Fruit fly (Drosophila melanogaster) whole organism, embryonic: ENCODE results near the gene Cep135.

Source experiments
- Abd-B ChIP-seq: fragments of 200-800 bp; sonication (Bioruptor generic); optimal IDR thresholded peaks from 2 replicates; lab custom pipeline; 2018; ENCODE audit warnings: missing biosample characterization, mild to moderate bottlenecking, missing genetic modification characterization, moderate library complexity
- Aef1 ChIP-seq: fragments of 200-800 bp; sonication (Bioruptor generic); IDR thresholded peaks from 3 replicates; pipeline ENCODE4 v1.3.6; 2022; ENCODE audit warnings: missing biosample characterization, missing genetic modification characterization
- C15 ChIP-seq: fragments of 200-800 bp; sonication (Bioruptor generic); IDR thresholded peaks from 3 replicates; pipeline ENCODE4 v1.3.6; 2022; ENCODE audit warnings: missing biosample characterization, missing genetic modification characterization
- CG10959 ChIP-seq: fragments of 200-800 bp; sonication (Bioruptor generic); IDR thresholded peaks from 2 replicates; pipeline ENCODE4 v1.3.6; 2022; ENCODE audit warnings: missing biosample characterization, missing genetic modification characterization
- CG10979 ChIP-seq: fragments of 200-800 bp; sonication (Bioruptor generic); optimal IDR thresholded peaks from 2 replicates; lab custom pipeline; 2018; ENCODE audit warnings: missing biosample characterization, mild to moderate bottlenecking, missing genetic modification characterization, moderate library complexity
- CG12299 ChIP-seq: fragments of 200-800 bp; sonication (Bioruptor generic); optimal IDR thresholded peaks from 2 replicates; lab custom pipeline; 2018; ENCODE audit warnings: missing biosample characterization, mild to moderate bottlenecking, missing genetic modification characterization
- CG1233 ChIP-seq: fragments of 200-800 bp; sonication (Bioruptor generic); optimal IDR thresholded peaks from 4 replicates; lab custom pipeline; 2018; ENCODE audit warnings: missing biosample characterization, mild to moderate bottlenecking, missing genetic modification characterization
- CG12391 ChIP-seq: fragments of 200-800 bp; sonication (Bioruptor generic); optimal IDR thresholded peaks from 3 replicates; lab custom pipeline; 2018; ENCODE audit warnings: missing biosample characterization, mild to moderate bottlenecking, missing genetic modification characterization, moderate library complexity
- CG13424 ChIP-seq: fragments of 200-800 bp; sonication (Bioruptor generic); optimal IDR thresholded peaks from 2 replicates; lab custom pipeline; 2019; ENCODE audit warnings: missing biosample characterization, mild to moderate bottlenecking, missing genetic modification characterization, moderate library complexity
- CG15479 ChIP-seq: fragments of 200-800 bp; sonication (Bioruptor generic); optimal IDR thresholded peaks from 3 replicates; lab custom pipeline; 2019; ENCODE audit warnings: missing biosample characterization, mild to moderate bottlenecking, missing genetic modification characterization, moderate library complexity
- CG1602 ChIP-seq: fragments of 200-800 bp; sonication (Bioruptor generic); optimal IDR thresholded peaks from 3 replicates; lab custom pipeline; 2016; ENCODE audit warnings: missing biosample characterization, missing genetic modification characterization
- CG16815 ChIP-seq: fragments of 200-800 bp; sonication (Bioruptor generic); optimal IDR thresholded peaks from 3 replicates; lab custom pipeline; 2017; ENCODE audit warnings: missing biosample characterization, mild to moderate bottlenecking, missing genetic modification characterization
- CG18262 ChIP-seq: fragments of 200-800 bp; optimal IDR thresholded peaks from 3 replicates; lab custom pipeline; 2019; ENCODE audit warnings: missing biosample characterization, mild to moderate bottlenecking, missing genetic modification characterization, moderate library complexity
- CG2202 ChIP-seq: fragments of 200-800 bp; sonication (Bioruptor generic); optimal IDR thresholded peaks from 2 replicates; lab custom pipeline; 2018; ENCODE audit warnings: missing biosample characterization, mild to moderate bottlenecking, missing genetic modification characterization
- CG30431 ChIP-seq: fragments of 200-800 bp; sonication (Bioruptor generic); optimal IDR thresholded peaks from 2 replicates; lab custom pipeline; 2017; ENCODE audit warnings: missing biosample characterization, missing genetic modification characterization
- CG31441 ChIP-seq: fragments of 200-800 bp; sonication (Bioruptor generic); IDR thresholded peaks from 2 replicates; pipeline ENCODE4 v1.3.6; 2022; ENCODE audit warnings: missing biosample characterization, missing genetic modification characterization
- CG4424 ChIP-seq: fragments of 200-800 bp; sonication (Bioruptor generic); optimal IDR thresholded peaks from 3 replicates; lab custom pipeline; 2016; ENCODE audit warnings: missing biosample characterization, missing genetic modification characterization
- CG5180 ChIP-seq: fragments of 200-800 bp; sonication (Bioruptor generic); optimal IDR thresholded peaks from 3 replicates; lab custom pipeline; 2017; ENCODE audit warnings: missing biosample characterization, missing genetic modification characterization, mild to moderate bottlenecking, moderate library complexity, missing genetic modification reagents
- CG5245 ChIP-seq: fragments of 200-800 bp; sonication (Bioruptor generic); optimal IDR thresholded peaks from 3 replicates; lab custom pipeline; 2016; ENCODE audit warnings: missing biosample characterization, missing genetic modification characterization
- CG6654 ChIP-seq: fragments of 200-800 bp; sonication (Bioruptor generic); optimal IDR thresholded peaks from 2 replicates; lab custom pipeline; 2017; ENCODE audit warnings: missing biosample characterization, mild to moderate bottlenecking, missing genetic modification characterization
- CG6765 ChIP-seq: fragments of 200-800 bp; sonication (Bioruptor generic); optimal IDR thresholded peaks from 3 replicates; lab custom pipeline; 2017; ENCODE audit warnings: missing biosample characterization, mild to moderate bottlenecking, missing genetic modification characterization
- CG8290 ChIP-seq, 3 experiments: fragments of 200-800 bp; sonication (Bioruptor generic); optimal IDR thresholded peaks; 2 replicates each; lab custom pipeline; 2016 to 2019; ENCODE audit warnings: missing biosample characterization in 3 of 3, missing genetic modification characterization in 3 of 3, mild to moderate bottlenecking in 2 of 3, moderate library complexity in 1 of 3
- CG8359 ChIP-seq: fragments of 200-800 bp; sonication (Bioruptor generic); optimal IDR thresholded peaks from 2 replicates; lab custom pipeline; 2017; ENCODE audit warnings: missing biosample characterization, mild to moderate bottlenecking, missing genetic modification characterization, borderline replicate concordance
- CG9215 ChIP-seq: fragments of 200-800 bp; sonication (Bioruptor generic); IDR thresholded peaks from 2 replicates; pipeline ENCODE4 v1.3.6; 2022; ENCODE audit warnings: missing biosample characterization, missing genetic modification characterization
- Chrac-16 ChIP-seq: fragments of 200-800 bp; sonication (Bioruptor generic); optimal IDR thresholded peaks from 3 replicates; lab custom pipeline; 2016; ENCODE audit warnings: missing biosample characterization, missing genetic modification characterization
- Doc3 ChIP-seq: fragments of 200-800 bp; sonication (Bioruptor generic); IDR thresholded peaks from 3 replicates; pipeline ENCODE4 v1.3.6; 2022; ENCODE audit warnings: missing biosample characterization, missing genetic modification characterization; ENCODE audit not compliant: partially characterized antibody
- Drgx ChIP-seq: fragments of 200-800 bp; sonication (Bioruptor generic); IDR thresholded peaks from 2 replicates; pipeline ENCODE4 v1.3.6; 2022; ENCODE audit warnings: missing biosample characterization, missing genetic modification characterization
- HLH3B ChIP-seq: fragments of 200-800 bp; sonication (Bioruptor generic); IDR thresholded peaks from 2 replicates; pipeline ENCODE4 v1.3.6; 2022; ENCODE audit warnings: missing biosample characterization, missing genetic modification characterization
- Hand ChIP-seq: fragments of 200-800 bp; sonication (Bioruptor generic); optimal IDR thresholded peaks from 2 replicates; lab custom pipeline; 2017; ENCODE audit warnings: mild to moderate bottlenecking, missing biosample characterization, missing genetic modification reagents, missing genetic modification characterization
- Hey ChIP-seq: fragments of 200-800 bp; sonication (Bioruptor generic); optimal IDR thresholded peaks from 3 replicates; lab custom pipeline; 2018; ENCODE audit warnings: missing biosample characterization, mild to moderate bottlenecking, missing genetic modification characterization
- Nf-YB ChIP-seq: fragments of 200-800 bp; sonication (Bioruptor generic); optimal IDR thresholded peaks from 3 replicates; lab custom pipeline; 2019; ENCODE audit warnings: missing biosample characterization, mild to moderate bottlenecking, missing genetic modification characterization, moderate library complexity
- Oli ChIP-seq: fragments of 200-800 bp; sonication (Bioruptor generic); optimal IDR thresholded peaks from 2 replicates; lab custom pipeline; 2018; ENCODE audit warnings: missing biosample characterization, mild to moderate bottlenecking, missing genetic modification characterization, moderate library complexity
- PHDP ChIP-seq: fragments of 200-800 bp; sonication (Bioruptor generic); optimal IDR thresholded peaks from 3 replicates; lab custom pipeline; 2018; ENCODE audit warnings: missing biosample characterization, mild to moderate bottlenecking, missing genetic modification characterization, moderate library complexity
- Xbp1 ChIP-seq: fragments of 200-800 bp; sonication (Bioruptor generic); optimal IDR thresholded peaks from 3 replicates; lab custom pipeline; 2016; ENCODE audit warnings: missing biosample characterization, mild to moderate bottlenecking, missing genetic modification characterization
- bbx ChIP-seq: fragments of 200-800 bp; sonication (Bioruptor generic); IDR thresholded peaks from 2 replicates; pipeline ENCODE4 v1.3.6; 2022; ENCODE audit warnings: missing biosample characterization, missing genetic modification characterization; ENCODE audit not compliant: partially characterized antibody
- bcd ChIP-seq: fragments of 200-800 bp; sonication (Bioruptor generic); optimal IDR thresholded peaks from 2 replicates; lab custom pipeline; 2017; ENCODE audit warnings: missing biosample characterization, mild to moderate bottlenecking, missing genetic modification characterization
- fd96Cb ChIP-seq: fragments of 200-800 bp; sonication (Bioruptor generic); optimal IDR thresholded peaks from 2 replicates; lab custom pipeline; 2018; ENCODE audit warnings: missing biosample characterization, mild to moderate bottlenecking, missing genetic modification characterization, moderate library complexity
- gsb-n ChIP-seq: fragments of 200-800 bp; sonication (Bioruptor generic); optimal IDR thresholded peaks from 3 replicates; lab custom pipeline; 2018; ENCODE audit warnings: missing biosample characterization, mild to moderate bottlenecking, missing genetic modification characterization
- nmo ChIP-seq: fragments of 200-800 bp; sonication (Bioruptor generic); optimal IDR thresholded peaks from 2 replicates; lab custom pipeline; 2018; ENCODE audit warnings: missing biosample characterization, mild to moderate bottlenecking, missing genetic modification characterization, moderate library complexity
- org-1 ChIP-seq: fragments of 200-800 bp; sonication (Bioruptor generic); optimal IDR thresholded peaks from 2 replicates; lab custom pipeline; 2017; ENCODE audit warnings: missing biosample characterization, missing genetic modification characterization
- prd ChIP-seq, 3 experiments: fragments of >200 bp in 2 of 3; fragments of 200-800 bp in 1 of 3; sonication (Bioruptor generic) in 1 of 3; optimal IDR thresholded peaks in 2 of 3; IDR thresholded peaks in 1 of 3; 2 replicates in 2 of 3; 3 replicates in 1 of 3; pipeline versions ENCODE4 v1.3.6 to Lab custom; 2017 to 2022; ENCODE audit warnings: missing biosample characterization in 1 of 3, missing genetic modification characterization in 1 of 3
- row ChIP-seq: fragments of 200-800 bp; sonication (Bioruptor generic); IDR thresholded peaks from 3 replicates; pipeline ENCODE4 v1.3.6; 2022; ENCODE audit warnings: missing biosample characterization, missing genetic modification characterization
- sisA ChIP-seq: fragments of 200-800 bp; sonication (Bioruptor generic); IDR thresholded peaks from 2 replicates; pipeline ENCODE4 v1.3.6; 2022; ENCODE audit warnings: missing biosample characterization, missing genetic modification characterization
- ssp ChIP-seq: fragments of 200-800 bp; sonication (Bioruptor generic); IDR thresholded peaks from 2 replicates; pipeline ENCODE4 v1.3.6; 2022; ENCODE audit warnings: missing biosample characterization, missing genetic modification characterization
- trh ChIP-seq: fragments of 200-800 bp; sonication (Bioruptor generic); optimal IDR thresholded peaks from 2 replicates; lab custom pipeline; 2016; ENCODE audit warnings: missing biosample characterization, missing genetic modification characterization
- twi ChIP-seq: fragments of 200-800 bp; optimal IDR thresholded peaks from 2 replicates; lab custom pipeline; 2019; ENCODE audit warnings: missing biosample characterization, mild to moderate bottlenecking, missing genetic modification characterization, moderate library complexity
- wor ChIP-seq: fragments of 200-800 bp; sonication (Bioruptor generic); IDR thresholded peaks from 2 replicates; pipeline ENCODE4 v1.3.6; 2022; ENCODE audit warnings: missing biosample characterization, missing genetic modification characterization
- zf30C ChIP-seq: fragments of 200-800 bp; sonication (Bioruptor generic); optimal IDR thresholded peaks from 3 replicates; lab custom pipeline; 2018; ENCODE audit warnings: missing biosample characterization, mild to moderate bottlenecking, missing genetic modification characterization

Cep135 gene

DNA sequence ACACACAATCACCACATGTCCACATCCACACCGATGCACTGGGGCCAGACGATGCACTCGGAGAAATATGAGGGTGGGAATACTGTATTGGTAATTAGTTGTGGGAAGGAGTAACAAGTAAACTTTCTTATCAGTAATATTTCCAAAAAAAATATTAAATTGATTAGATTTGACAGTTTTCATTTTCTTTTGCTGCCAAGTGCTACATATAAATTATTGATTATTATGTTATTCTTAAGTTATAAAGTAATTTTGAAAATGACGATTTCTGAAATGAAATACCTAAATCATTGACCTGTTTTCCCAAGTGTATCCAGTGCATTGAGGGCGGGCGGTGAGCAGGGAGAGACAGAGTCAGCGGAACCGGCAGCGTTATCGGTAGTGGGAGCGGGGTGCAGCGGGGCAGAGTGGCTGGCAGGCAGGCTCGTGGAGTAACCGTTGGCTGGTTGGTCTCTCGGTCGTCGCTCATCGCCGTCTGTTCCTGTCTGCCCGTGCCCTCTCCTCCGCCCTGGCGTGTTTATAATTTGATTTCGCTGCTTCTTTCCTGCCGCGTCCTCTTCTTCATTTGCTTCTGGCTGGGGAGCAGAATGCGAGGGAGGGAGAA is 8.7 kb upstream of the Cep135 start (continued):
- TF ChIP-seq Aef1 (GFP tag; lab: Robert Waterston, UW) (no peak), Doc3 (GFP tag; lab: Robert Waterston, UW) (no peak), zf30C (peak; percentile 76), CG12299 (tag; lab: Kevin White, UChicago) (no peak), bbx (GFP tag; lab: Robert Waterston, UW) (no peak), Xbp1 (GFP tag; lab: Kevin White, UChicago) (peak; percentile 45), prd (optimal IDR thresholded peaks at IDR 0.05; lab: Kevin White, UChicago) (no peak), prd (GFP tag; IDR thresholded peaks at IDR 0.05; lab: Robert Waterston, UW) (peak; percentile 58; the same call in 1 of the 3 replicates), CG31441 (peak; percentile 75; the same call in 1 of the 2 replicates), ssp (0 out of 2 replicates have a peak, but pooled peaks have one; percentile 16), Chrac-16 (GFP tag; lab: Kevin White, UChicago) (peak; percentile 43), CG1602 (peak; percentile 43), nmo (peak; percentile 80), CG30431 (GFP tag; lab: Kevin White, UChicago) (peak; percentile 14), Abd-B (no peak), twi (tag; lab: Kevin White, UChicago) (peak; percentile 20), CG12391 (tag; lab: Kevin White, UChicago) (peak; percentile 65), CG6765 (GFP tag; lab: Kevin White, UChicago) (no peak), PHDP (tag; lab: Kevin White, UChicago) (peak; percentile 46), CG10959 (GFP tag; lab: Robert Waterston, UW) (0 out of 2 replicates have a peak, but pooled peaks have one; percentile 7), CG13424 (tag; lab: Kevin White, UChicago) (peak; percentile 58), CG15479 (GFP tag; lab: Kevin White, UChicago) (no peak), fd96Cb (tag; lab: Kevin White, UChicago) (peak; percentile 65), org-1 (GFP tag; lab: Kevin White, UChicago) (peak; percentile 46), gsb-n (peak; percentile 65), CG4424 (GFP tag; lab: Kevin White, UChicago) (peak; percentile 62), CG5245 (peak; percentile 28), CG18262 (tag; lab: Kevin White, UChicago) (peak; percentile 86), CG9215 (GFP tag; lab: Robert Waterston, UW) (0 out of 2 replicates have a peak, but pooled peaks have one; percentile 26), row (GFP tag; lab: Robert Waterston, UW) (peak; percentile 54; the same call in 2 of the 3 replicates), CG2202 (peak; percentile 30), wor (GFP tag; lab: Robert Waterston, UW) (peak; percentile 40; the same call in 1 of the 2 replicates), CG6654 (peak; percentile 40), CG5180 (no peak), CG8359 (GFP tag; lab: Kevin White, UChicago) (peak; percentile 3), Oli (tag; lab: Kevin White, UChicago) (peak; percentile 63), CG10979 (tag; lab: Kevin White, UChicago) (peak; percentile 80), Drgx (GFP tag; lab: Robert Waterston, UW) (peak; percentile 87), trh (GFP tag; lab: Kevin White, UChicago) (no peak), CG8290 (GFP tag; optimal IDR thresholded peaks at IDR 0.05; lab: Kevin White, UChicago) (peak; percentile 21), CG8290 (tag; optimal IDR thresholded peaks at IDR 0.05; lab: Kevin White, UChicago) (no peak), Hand (GFP tag; lab: Kevin White, UChicago) (peak; percentile 26), C15 (no peak), HLH3B (peak; percentile 28; the same call in 1 of the 2 replicates), sisA (GFP tag; lab: Robert Waterston, UW) (peak; percentile 41; the same call in 1 of the 2 replicates), Hey (tag; lab: Kevin White, UChicago) (no peak), bcd (GFP tag; lab: Kevin White, UChicago) (peak; percentile 57), CG1233 (GFP tag; lab: Kevin White, UChicago) (peak; percentile 24), CG16815 (GFP tag; lab: Kevin White, UChicago) (peak; percentile 59), Nf-YB (peak; percentile 19)
